Worm (Caenorhabditis elegans) whole organism, late embryonic: ENCODE results near the gene sra-14.

Source experiments
- C38D4.7 ChIP-seq: fragments of 200-800 bp; sonication (Bioruptor generic); optimal IDR thresholded peaks from 2 replicates; lab custom pipeline; 2018; ENCODE audit warnings: mild to moderate bottlenecking, missing genetic modification characterization, moderate library complexity, missing compliant biosample characterization
- F13H6.1 ChIP-seq: sonication (generic microtip); optimal IDR thresholded peaks from 2 replicates; lab custom pipeline; 2016; ENCODE audit warnings: missing genetic modification characterization, missing compliant biosample characterization
- Y22D7AL.16 ChIP-seq: sonication (generic microtip); optimal IDR thresholded peaks from 2 replicates; lab custom pipeline; 2016; ENCODE audit warnings: missing genetic modification characterization, missing compliant biosample characterization
- ama-1 ChIP-seq: fragments of 150-350 bp; optimal IDR thresholded peaks from 2 replicates; lab custom pipeline; 2014
- ceh-18 ChIP-seq: sonication (generic microtip); optimal IDR thresholded peaks from 2 replicates; lab custom pipeline; 2016; ENCODE audit warnings: missing genetic modification characterization, missing compliant biosample characterization
- ceh-22 ChIP-seq: sonication (generic microtip); optimal IDR thresholded peaks from 2 replicates; lab custom pipeline; 2017; ENCODE audit warnings: missing biosample characterization, missing genetic modification characterization
- ceh-24 ChIP-seq: sonication (generic microtip); optimal IDR thresholded peaks from 2 replicates; lab custom pipeline; 2016; ENCODE audit warnings: mild to moderate bottlenecking, missing genetic modification characterization, missing compliant biosample characterization
- ceh-30 ChIP-seq: fragments of 150-350 bp; optimal IDR thresholded peaks from 2 replicates; lab custom pipeline; 2014; ENCODE audit warnings: missing biosample characterization, missing genetic modification characterization
- ceh-34 ChIP-seq: sonication (generic microtip); optimal IDR thresholded peaks from 2 replicates; lab custom pipeline; 2016; ENCODE audit warnings: mild to moderate bottlenecking, missing genetic modification characterization, missing compliant biosample characterization
- ceh-45 ChIP-seq: fragments of 200-800 bp; sonication (Bioruptor generic); IDR thresholded peaks from 2 replicates; pipeline ENCODE4 v1.3.6; 2022; ENCODE audit warnings: missing genetic modification reagents, missing genetic modification characterization, missing compliant biosample characterization
- ceh-48 ChIP-seq: sonication (generic microtip); optimal IDR thresholded peaks from 2 replicates; lab custom pipeline; 2016; ENCODE audit warnings: missing genetic modification characterization, inconsistent platforms, missing compliant biosample characterization
- ceh-6 ChIP-seq: fragments of 200-800 bp; sonication (Bioruptor generic); optimal IDR thresholded peaks from 2 replicates; lab custom pipeline; 2018; ENCODE audit warnings: mild to moderate bottlenecking, missing genetic modification characterization, missing compliant biosample characterization
- dmd-4 ChIP-seq: sonication (generic microtip); optimal IDR thresholded peaks from 2 replicates; lab custom pipeline; 2016; ENCODE audit warnings: borderline replicate concordance, missing genetic modification characterization, missing compliant biosample characterization
- dve-1 ChIP-seq: sonication (generic microtip); optimal IDR thresholded peaks from 2 replicates; lab custom pipeline; 2017; ENCODE audit warnings: antibody characterized with exemption, mild to moderate bottlenecking, missing genetic modification characterization, missing compliant biosample characterization
- elt-2 ChIP-seq: sonication (generic microtip); optimal IDR thresholded peaks from 2 replicates; lab custom pipeline; 2016; ENCODE audit warnings: missing genetic modification reagents, missing genetic modification characterization, missing compliant biosample characterization
- ets-4 ChIP-seq: sonication (generic microtip); optimal IDR thresholded peaks from 2 replicates; lab custom pipeline; 2016; ENCODE audit warnings: missing genetic modification characterization, missing compliant biosample characterization
- fkh-6 ChIP-seq: sonication (generic microtip); optimal IDR thresholded peaks from 2 replicates; lab custom pipeline; 2016; ENCODE audit warnings: missing genetic modification characterization, missing compliant biosample characterization
- hlh-15 ChIP-seq: sonication (generic microtip); optimal IDR thresholded peaks from 2 replicates; lab custom pipeline; 2016; ENCODE audit warnings: missing genetic modification characterization, missing compliant biosample characterization
- hlh-30 ChIP-seq: sonication (generic microtip); optimal IDR thresholded peaks from 2 replicates; lab custom pipeline; 2017; ENCODE audit warnings: antibody characterized with exemption, missing genetic modification characterization, missing compliant biosample characterization; ENCODE audit not compliant: insufficient read depth
- hlh-8 ChIP-seq: sonication (generic microtip); optimal IDR thresholded peaks from 2 replicates; lab custom pipeline; 2016; ENCODE audit warnings: missing genotype, missing genetic modification characterization, missing compliant biosample characterization
- lim-6 ChIP-seq: sonication (generic microtip); optimal IDR thresholded peaks from 2 replicates; lab custom pipeline; 2016; ENCODE audit warnings: missing genetic modification characterization, missing compliant biosample characterization
- lin-11 ChIP-seq: fragments of 200-800 bp; sonication (Bioruptor generic); optimal IDR thresholded peaks from 2 replicates; lab custom pipeline; 2018; ENCODE audit warnings: mild to moderate bottlenecking, missing genetic modification characterization, missing compliant biosample characterization
- mec-3 ChIP-seq: sonication (generic microtip); optimal IDR thresholded peaks from 2 replicates; lab custom pipeline; 2016; ENCODE audit warnings: borderline replicate concordance, missing genetic modification characterization, missing compliant biosample characterization
- nfya-1 ChIP-seq: sonication (generic microtip); optimal IDR thresholded peaks from 2 replicates; lab custom pipeline; 2017; ENCODE audit warnings: missing genetic modification characterization, mild to moderate bottlenecking, missing compliant biosample characterization, antibody characterized with exemption, moderate library complexity
- nhr-11 ChIP-seq: fragments of 150-350 bp; optimal IDR thresholded peaks from 2 replicates; lab custom pipeline; 2014; ENCODE audit warnings: missing biosample characterization, missing genetic modification characterization
- npax-4 ChIP-seq: sonication (generic microtip); optimal IDR thresholded peaks from 2 replicates; lab custom pipeline; 2016; ENCODE audit warnings: missing genetic modification characterization, missing compliant biosample characterization
- odd-2 ChIP-seq: sonication (generic microtip); optimal IDR thresholded peaks from 2 replicates; lab custom pipeline; 2017; ENCODE audit warnings: antibody characterized with exemption, mild to moderate bottlenecking, missing genetic modification characterization, missing compliant biosample characterization
- pat-9 ChIP-seq: fragments of 200-800 bp; sonication (Bioruptor generic); optimal IDR thresholded peaks from 2 replicates; lab custom pipeline; 2018; ENCODE audit warnings: mild to moderate bottlenecking, missing genetic modification characterization, moderate library complexity, missing compliant biosample characterization
- pha-2 ChIP-seq: sonication (generic microtip); optimal IDR thresholded peaks from 2 replicates; lab custom pipeline; 2017; ENCODE audit warnings: mild to moderate bottlenecking, missing genetic modification characterization, missing compliant biosample characterization
- pqm-1 ChIP-seq: sonication (generic microtip); optimal IDR thresholded peaks from 2 replicates; lab custom pipeline; 2016; ENCODE audit warnings: missing genetic modification characterization, missing compliant biosample characterization
- sdc-2 ChIP-seq: sonication (generic microtip); optimal IDR thresholded peaks from 2 replicates; lab custom pipeline; 2016; ENCODE audit warnings: missing genotype, missing genetic modification characterization, missing compliant biosample characterization
- sox-2 ChIP-seq: fragments of 200-800 bp; sonication (Bioruptor generic); IDR thresholded peaks from 2 replicates; pipeline ENCODE4 v1.3.6; 2022; ENCODE audit warnings: missing genetic modification reagents, missing genetic modification characterization, missing compliant biosample characterization
- sox-4 ChIP-seq: sonication (generic microtip); optimal IDR thresholded peaks from 2 replicates; lab custom pipeline; 2017; ENCODE audit warnings: mild to moderate bottlenecking, missing genetic modification characterization, inconsistent platforms, missing compliant biosample characterization
- tbx-2 ChIP-seq: sonication (generic microtip); optimal IDR thresholded peaks from 2 replicates; lab custom pipeline; 2016; ENCODE audit warnings: missing genetic modification characterization, missing compliant biosample characterization
- ttx-3 ChIP-seq: sonication (generic microtip); optimal IDR thresholded peaks from 2 replicates; lab custom pipeline; 2016; ENCODE audit warnings: missing genetic modification reagents, missing genetic modification characterization, missing compliant biosample characterization
- unc-55 ChIP-seq: sonication (generic microtip); optimal IDR thresholded peaks from 2 replicates; lab custom pipeline; 2017; ENCODE audit warnings: missing biosample characterization, missing genetic modification reagents, missing genetic modification characterization
- unc-86 ChIP-seq: sonication (generic microtip); optimal IDR thresholded peaks from 2 replicates; lab custom pipeline; 2016; ENCODE audit warnings: missing genetic modification characterization, missing compliant biosample characterization

The sra-14 gene

DNA sequence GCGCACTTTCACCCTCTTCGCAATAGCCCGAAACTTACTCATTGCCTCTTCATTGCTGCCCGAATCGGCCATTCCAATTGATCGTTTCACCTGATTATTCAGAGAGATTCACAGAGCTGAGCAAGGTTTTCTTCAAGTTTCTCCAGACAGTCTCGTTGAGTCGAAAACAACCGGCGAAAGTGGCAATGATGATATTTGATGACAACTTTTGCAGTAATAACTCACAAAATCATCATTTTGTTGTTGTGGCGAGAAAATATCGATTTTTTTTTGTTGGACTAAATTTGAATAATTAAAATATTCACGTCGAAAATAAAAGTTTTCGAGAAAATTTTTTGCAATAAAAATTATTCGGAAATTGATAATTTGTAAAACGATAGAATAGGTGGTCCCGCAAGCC is 19.5 kb upstream of the sra-14 start, which contains the start of gene snf-5:
snf-5 (minus strand) TSS at position 182 of the 400 bp plus-strand sequence.
- no peak for TF ChIP-seq npax-4
- TF ChIP-seq hlh-15 (tag; lab: Kevin White, UChicago), result no peak
- TF ChIP-seq ceh-22, result no peak
- no peak for TF ChIP-seq ceh-45 (GFP tag; lab: Robert Waterston, UW)
- no peak for TF ChIP-seq unc-86 (tag; lab: Kevin White, UChicago)
- no peak for TF ChIP-seq Y22D7AL.16 (tag; lab: Kevin White, UChicago)
- no peak for TF ChIP-seq mec-3 (tag; lab: Kevin White, UChicago)
- TF ChIP-seq tbx-2 (tag; lab: Kevin White, UChicago), result no peak
- TF ChIP-seq ceh-34 (tag; lab: Kevin White, UChicago), result no peak
- no peak for TF ChIP-seq ets-4 (tag; lab: Kevin White, UChicago)
- no peak for TF ChIP-seq F13H6.1 (tag; lab: Kevin White, UChicago)
- no peak for TF ChIP-seq sox-2 (GFP tag; lab: Robert Waterston, UW)
- TF ChIP-seq dve-1 (tag; lab: Kevin White, UChicago), result no peak
- TF ChIP-seq, all 69 proteins: peak for 0

- TF ChIP-seq pha-2 (tag; lab: Kevin White, UChicago), result no peak
- no peak for TF ChIP-seq tbx-2 (tag; lab: Kevin White, UChicago)
- TF ChIP-seq elt-2 (tag; lab: Kevin White, UChicago), result no peak
- TF ChIP-seq ceh-30 (tag; lab: Kevin White, UChicago), result no peak
- no peak for TF ChIP-seq sox-4
Observed at ce11 chrII:12866079-12866478, 19.0 kb upstream of the sra-14 start.

ce11 chrII:12878071-12878668 is 6.9 kb upstream of the sra-14 start, which contains the start of gene gsy-1:
Gene gsy-1, minus strand, starts transcription at chrII:12878121.
- TF ChIP-seq ttx-3 (tag; lab: Kevin White, UChicago) (no peak), nfya-1 (tag; lab: Kevin White, UChicago) (peak; percentile 67)

DNA sequence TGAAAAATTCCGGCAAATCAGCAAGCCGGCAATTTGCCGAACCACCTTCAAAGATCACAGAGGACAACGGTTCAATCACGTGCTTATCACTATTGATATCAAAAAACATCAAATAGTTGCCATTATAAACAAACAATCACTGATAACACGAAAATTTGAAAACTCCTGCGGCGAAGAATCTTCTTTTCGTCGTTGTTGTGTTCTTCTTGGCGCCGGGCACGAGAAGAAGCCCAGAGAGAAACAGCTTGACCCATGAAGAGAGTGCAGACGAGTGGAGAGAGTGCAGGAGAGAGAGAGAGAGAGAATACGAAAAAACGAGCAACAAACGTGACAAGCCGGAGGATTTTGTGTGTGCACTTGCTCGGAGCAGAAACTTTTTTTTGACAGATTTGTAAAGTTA is 6.4 kb upstream of the sra-14 start:
- TF ChIP-seq unc-55 (no peak), fkh-6 (tag; lab: Kevin White, UChicago) (no peak), ceh-18 (peak; percentile 37), odd-2 (tag; lab: Kevin White, UChicago) (no peak), hlh-30 (peak; percentile 21), pat-9 (tag; lab: Kevin White, UChicago) (no peak), Y22D7AL.16 (tag; lab: Kevin White, UChicago) (no peak), ceh-6 (no peak), nhr-11 (no peak), unc-86 (tag; lab: Kevin White, UChicago) (no peak), sox-2 (GFP tag; lab: Robert Waterston, UW) (no peak), dmd-4 (no peak), elt-2 (tag; lab: Kevin White, UChicago) (peak; percentile 36), lim-6 (no peak), pqm-1 (no peak), ama-1 (lab: Kevin White, UChicago) (no peak)

DNA sequence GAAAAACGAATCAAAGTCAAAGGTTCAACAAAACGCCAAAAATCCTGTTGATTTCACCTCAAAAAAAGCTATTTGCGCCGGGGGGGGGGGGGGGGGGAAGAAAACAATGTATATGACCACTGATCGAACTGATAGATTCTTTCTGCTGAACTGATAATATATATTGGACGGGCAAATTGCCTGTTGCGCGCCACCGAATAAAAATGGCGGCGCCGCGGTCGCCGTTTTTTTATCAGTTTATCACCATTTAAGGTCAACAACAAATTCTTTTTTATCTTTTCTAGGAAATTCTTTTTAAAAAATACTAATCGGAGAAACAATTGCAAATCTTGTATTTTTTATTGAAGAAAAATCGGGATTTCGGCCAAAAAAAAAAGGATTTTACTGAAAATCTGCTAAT is 5.3 kb upstream of the sra-14 start:
- TF ChIP-seq ceh-48, result no peak
- no peak for TF ChIP-seq lin-11 (tag; lab: Kevin White, UChicago)

- no peak for TF ChIP-seq ceh-24 (tag; lab: Kevin White, UChicago)
- TF ChIP-seq ceh-22, result no peak
- TF ChIP-seq sdc-2 (tag; lab: Kevin White, UChicago), result no peak
- no peak for TF ChIP-seq mec-3 (tag; lab: Kevin White, UChicago)
- no peak for TF ChIP-seq dve-1 (tag; lab: Kevin White, UChicago)
- TF ChIP-seq hlh-8 (tag; lab: Kevin White, UChicago), result no peak
- TF ChIP-seq C38D4.7 (GFP tag; lab: Kevin White, UChicago), result no peak
- no peak for TF ChIP-seq tbx-2 (tag; lab: Kevin White, UChicago)
Observed at ce11 chrII:12880406-12880805, 4.7 kb upstream of the sra-14 start, which contains the start of gene F35C5.1. Gene F35C5.1, plus strand, starts transcription at chrII:12880804.
